Fruit fly (Drosophila melanogaster) whole organism, prepupa: Measurements from ENCODE around the gene Ptpa.

Source experiments
- Blimp-1 ChIP-seq: fragments of 200-800 bp; sonication (Bioruptor generic); optimal IDR thresholded peaks from 3 replicates; lab custom pipeline; 2017; ENCODE audit warnings: missing biosample characterization, missing genetic modification characterization, mild to moderate bottlenecking, moderate library complexity, missing genetic modification reagents
- CG11294 ChIP-seq: fragments of 200-800 bp; sonication (Bioruptor generic); IDR thresholded peaks from 2 replicates; pipeline ENCODE4 v1.3.6; 2022; ENCODE audit warnings: missing biosample characterization, missing genetic modification characterization
- CG11762 ChIP-seq: fragments of 200-800 bp; sonication (Bioruptor generic); optimal IDR thresholded peaks from 3 replicates; lab custom pipeline; 2016; ENCODE audit warnings: missing biosample characterization, missing genetic modification characterization; ENCODE audit not compliant: insufficient read depth
- CG15336 ChIP-seq: fragments of 200-800 bp; sonication (Bioruptor generic); IDR thresholded peaks from 2 replicates; pipeline ENCODE4 v1.3.6; 2022; ENCODE audit warnings: missing biosample characterization, missing genetic modification characterization
- CG1621 ChIP-seq: fragments of 200-800 bp; sonication (Bioruptor generic); optimal IDR thresholded peaks from 3 replicates; lab custom pipeline; 2018; ENCODE audit warnings: missing biosample characterization, mild to moderate bottlenecking, missing genetic modification characterization
- CG3032 ChIP-seq: fragments of 200-800 bp; optimal IDR thresholded peaks from 2 replicates; lab custom pipeline; 2019; ENCODE audit warnings: missing biosample characterization, mild to moderate bottlenecking, missing genetic modification characterization, moderate library complexity
- CG31627 ChIP-seq: fragments of 200-800 bp; sonication (Bioruptor generic); optimal IDR thresholded peaks from 3 replicates; lab custom pipeline; 2016; ENCODE audit warnings: missing biosample characterization, missing genetic modification characterization
- CG3919 ChIP-seq: fragments of 200-800 bp; sonication (Bioruptor generic); optimal IDR thresholded peaks from 3 replicates; lab custom pipeline; 2016; ENCODE audit warnings: missing biosample characterization, missing genetic modification characterization
- CG6163 ChIP-seq: fragments of 200-800 bp; sonication (Bioruptor generic); IDR thresholded peaks from 3 replicates; pipeline ENCODE4 v1.3.6; 2022; ENCODE audit warnings: missing biosample characterization, missing genetic modification characterization
- CG6276 ChIP-seq: fragments of 200-800 bp; sonication (Bioruptor generic); optimal IDR thresholded peaks from 2 replicates; lab custom pipeline; 2017; ENCODE audit warnings: missing biosample characterization, mild to moderate bottlenecking, missing genetic modification characterization
- CG6792 ChIP-seq: fragments of 200-800 bp; sonication (Bioruptor generic); optimal IDR thresholded peaks from 3 replicates; lab custom pipeline; 2016; ENCODE audit warnings: missing biosample characterization, missing genetic modification characterization
- CG6808 ChIP-seq: fragments of 200-800 bp; sonication (Bioruptor generic); optimal IDR thresholded peaks from 3 replicates; lab custom pipeline; 2017; ENCODE audit warnings: missing biosample characterization, missing genetic modification characterization, mild to moderate bottlenecking, moderate library complexity, missing genetic modification reagents
- CG6854 ChIP-seq: fragments of 200-800 bp; sonication (Bioruptor generic); optimal IDR thresholded peaks from 2 replicates; lab custom pipeline; 2017; ENCODE audit warnings: missing biosample characterization, mild to moderate bottlenecking, missing genetic modification characterization
- CG7368 ChIP-seq: fragments of 200-800 bp; sonication (Bioruptor generic); optimal IDR thresholded peaks from 3 replicates; lab custom pipeline; 2016; ENCODE audit warnings: missing biosample characterization, missing genetic modification characterization
- CG8119 ChIP-seq: fragments of 200-800 bp; sonication (Bioruptor generic); IDR thresholded peaks from 3 replicates; pipeline ENCODE4 v1.3.6; 2022; ENCODE audit warnings: missing biosample characterization, missing genetic modification characterization
- CG8319 ChIP-seq: fragments of 200-800 bp; sonication (Bioruptor generic); optimal IDR thresholded peaks from 3 replicates; lab custom pipeline; 2016; ENCODE audit warnings: missing biosample characterization, missing genetic modification characterization
- CG8632 ChIP-seq: fragments of 200-800 bp; sonication (Bioruptor generic); optimal IDR thresholded peaks from 3 replicates; lab custom pipeline; 2016; ENCODE audit warnings: missing biosample characterization, missing genetic modification characterization
- Eip75B ChIP-seq: fragments of 200-800 bp; sonication (Bioruptor generic); optimal IDR thresholded peaks from 3 replicates; lab custom pipeline; 2016; ENCODE audit warnings: missing biosample characterization, missing genetic modification characterization
- Eip78C ChIP-seq: fragments of 200-800 bp; sonication (Bioruptor generic); peaks from one replicate; lab custom pipeline; 2016; ENCODE audit warnings: missing biosample characterization, missing genetic modification characterization
- Ets21C ChIP-seq: fragments of 200-800 bp; sonication (Bioruptor generic); optimal IDR thresholded peaks from 3 replicates; lab custom pipeline; 2016; ENCODE audit warnings: missing biosample characterization, missing genetic modification characterization
- Ets96B ChIP-seq: fragments of 200-800 bp; optimal IDR thresholded peaks from 2 replicates; lab custom pipeline; 2019; ENCODE audit warnings: missing biosample characterization, mild to moderate bottlenecking, missing genetic modification characterization, moderate library complexity
- Gug ChIP-seq: fragments of 200-800 bp; sonication (Bioruptor generic); IDR thresholded peaks from 2 replicates; pipeline ENCODE4 v1.3.6; 2022; ENCODE audit warnings: missing biosample characterization, missing genetic modification characterization
- Hr38 ChIP-seq: sonication (Bioruptor generic); optimal IDR thresholded peaks from 2 replicates; lab custom pipeline; 2016; ENCODE audit warnings: missing biosample characterization, missing genetic modification characterization
- Hr4 ChIP-seq: fragments of 200-800 bp; sonication (Bioruptor generic); optimal IDR thresholded peaks from 3 replicates; lab custom pipeline; 2016; ENCODE audit warnings: missing biosample characterization, missing genetic modification characterization
- Lpt ChIP-seq: fragments of 200-800 bp; sonication (Bioruptor generic); optimal IDR thresholded peaks from 3 replicates; lab custom pipeline; 2016; ENCODE audit warnings: missing biosample characterization, missing genetic modification characterization
- Met ChIP-seq: fragments of 200-800 bp; sonication (Bioruptor generic); optimal IDR thresholded peaks from 3 replicates; lab custom pipeline; 2016; ENCODE audit warnings: missing biosample characterization, missing genetic modification characterization
- Smox ChIP-seq: fragments of 200-800 bp; sonication (Bioruptor generic); optimal IDR thresholded peaks from 3 replicates; lab custom pipeline; 2016; ENCODE audit warnings: missing biosample characterization, missing genetic modification characterization
- Sox102F ChIP-seq: fragments of 200-800 bp; sonication (Bioruptor generic); optimal IDR thresholded peaks from 2 replicates; lab custom pipeline; 2016; ENCODE audit warnings: missing biosample characterization, mild to moderate bottlenecking, missing genetic modification characterization
- Sox14 ChIP-seq: fragments of 200-800 bp; sonication (Bioruptor generic); optimal IDR thresholded peaks from 3 replicates; lab custom pipeline; 2016; ENCODE audit warnings: missing biosample characterization, missing genetic modification characterization
- achi ChIP-seq: fragments of 200-800 bp; sonication (Bioruptor generic); optimal IDR thresholded peaks from 3 replicates; lab custom pipeline; 2016; ENCODE audit warnings: missing biosample characterization, missing genetic modification characterization
- cyc ChIP-seq: fragments of 200-800 bp; sonication (Bioruptor generic); optimal IDR thresholded peaks from 3 replicates; lab custom pipeline; 2016; ENCODE audit warnings: missing biosample characterization, missing genetic modification characterization
- dac ChIP-seq: fragments of 200-800 bp; sonication (Bioruptor generic); optimal IDR thresholded peaks from 2 replicates; lab custom pipeline; 2017; ENCODE audit warnings: missing biosample characterization, mild to moderate bottlenecking, missing genetic modification characterization
- eg ChIP-seq: fragments of 200-800 bp; sonication (Bioruptor generic); IDR thresholded peaks from 3 replicates; pipeline ENCODE4 v1.3.6; 2022; ENCODE audit warnings: missing biosample characterization, missing genetic modification characterization
- fd59A ChIP-seq: fragments of 200-800 bp; sonication (Bioruptor generic); optimal IDR thresholded peaks from 2 replicates; lab custom pipeline; 2017; ENCODE audit warnings: missing biosample characterization, mild to moderate bottlenecking, missing genetic modification characterization, missing genetic modification reagents
- fd85E ChIP-seq: fragments of 200-800 bp; sonication (Bioruptor generic); optimal IDR thresholded peaks from 3 replicates; lab custom pipeline; 2016; ENCODE audit warnings: missing biosample characterization, missing genetic modification characterization
- fkh ChIP-seq: fragments of 200-800 bp; sonication (Bioruptor generic); optimal IDR thresholded peaks from 3 replicates; lab custom pipeline; 2017; ENCODE audit warnings: missing biosample characterization, mild to moderate bottlenecking, missing genetic modification characterization, moderate library complexity
- lz ChIP-seq: fragments of 200-800 bp; sonication (Bioruptor generic); optimal IDR thresholded peaks from 3 replicates; lab custom pipeline; 2016; ENCODE audit warnings: missing biosample characterization, missing genetic modification characterization
- net ChIP-seq: fragments of 200-800 bp; sonication (Bioruptor generic); optimal IDR thresholded peaks from 3 replicates; lab custom pipeline; 2016; ENCODE audit warnings: missing biosample characterization, missing genetic modification characterization
- pdm3 ChIP-seq: fragments of 200-800 bp; sonication (Bioruptor generic); optimal IDR thresholded peaks from 3 replicates; lab custom pipeline; 2016; ENCODE audit warnings: missing biosample characterization, missing genetic modification characterization
- salr ChIP-seq, 2 experiments: fragments of 200-800 bp; sonication (Bioruptor generic); optimal IDR thresholded peaks; 3 replicates each; lab custom pipeline; 2016 to 2018; ENCODE audit warnings: missing biosample characterization in 2 of 2, missing genetic modification characterization in 2 of 2, mild to moderate bottlenecking in 1 of 2
- spab ChIP-seq: fragments of 200-800 bp; sonication (Bioruptor generic); optimal IDR thresholded peaks from 2 replicates; lab custom pipeline; 2017; ENCODE audit warnings: missing biosample characterization, mild to moderate bottlenecking, missing genetic modification characterization, missing genetic modification reagents
- ss ChIP-seq, 2 experiments: fragments of 200-800 bp; sonication (Bioruptor generic); optimal IDR thresholded peaks; 2 replicates in 1 of 2; 3 replicates in 1 of 2; lab custom pipeline; 2017 to 2018; ENCODE audit warnings: mild to moderate bottlenecking in 2 of 2, missing biosample characterization in 2 of 2, missing genetic modification characterization in 2 of 2, moderate library complexity in 1 of 2
- svp ChIP-seq: fragments of 200-800 bp; sonication (Bioruptor generic); peaks from one replicate; lab custom pipeline; 2016; ENCODE audit warnings: missing biosample characterization, missing genetic modification characterization
- topi ChIP-seq: fragments of 200-800 bp; sonication (Bioruptor generic); optimal IDR thresholded peaks from 3 replicates; lab custom pipeline; 2016; ENCODE audit warnings: missing biosample characterization, missing genetic modification characterization
- vri ChIP-seq: fragments of 200-800 bp; sonication (Bioruptor generic); optimal IDR thresholded peaks from 3 replicates; lab custom pipeline; 2016; ENCODE audit warnings: missing biosample characterization, mild to moderate bottlenecking, missing genetic modification characterization

Ptpa gene

DNA sequence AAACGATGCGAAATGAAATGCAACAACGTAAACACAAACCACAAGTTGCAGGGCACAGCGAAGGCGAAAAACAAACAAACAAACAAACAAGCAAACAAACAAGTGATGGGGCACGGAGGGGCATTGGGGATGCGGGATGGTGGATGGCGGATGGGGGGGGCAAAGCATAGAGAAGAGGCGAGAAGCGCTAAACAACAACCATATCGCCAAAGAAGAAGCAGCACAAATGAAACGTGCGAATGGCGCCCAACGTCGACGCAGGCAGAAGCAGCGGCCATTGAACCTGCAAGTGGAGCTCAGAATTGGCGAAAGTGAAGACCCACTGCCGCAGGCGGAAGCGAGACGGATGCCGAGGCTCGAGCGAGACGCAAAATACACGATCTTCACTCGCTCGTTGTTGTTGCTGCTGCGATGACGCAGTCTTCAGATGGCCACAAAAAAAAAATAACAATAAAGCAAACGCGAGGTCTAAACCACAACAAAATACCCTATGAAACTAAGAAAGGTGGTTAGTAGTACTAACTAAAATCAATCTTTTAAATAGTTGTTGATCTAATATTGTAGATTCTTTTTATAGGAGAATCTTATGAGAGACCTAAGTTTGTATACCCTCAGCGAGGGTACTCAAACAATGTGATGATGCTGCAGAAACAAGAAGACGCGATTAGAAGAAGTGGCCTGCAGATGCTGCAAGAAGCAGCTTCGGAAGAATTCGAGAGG lies 30.9 kb upstream of the Ptpa start (continued):
- TF ChIP-seq CG11762 (GFP tag; lab: Kevin White, UChicago) (peak; percentile 61), Hr4 (GFP tag; lab: Kevin White, UChicago) (peak; percentile 72), Met (peak; percentile 93), Ets21C (GFP tag; lab: Kevin White, UChicago) (peak; percentile 80), CG3032 (tag; lab: Kevin White, UChicago) (peak; percentile 73), CG8632 (GFP tag; lab: Kevin White, UChicago) (peak; percentile 69), ss (GFP tag; optimal IDR thresholded peaks at IDR 0.05; lab: Kevin White, UChicago) (peak in 1 of 2 experiments; percentile 23), Lpt (GFP tag; lab: Kevin White, UChicago) (peak; percentile 80), spab (peak; percentile 69), CG31627 (GFP tag; lab: Kevin White, UChicago) (peak; percentile 91), CG6276 (peak; percentile 50), net (peak; percentile 75), vri (GFP tag; lab: Kevin White, UChicago) (peak; percentile 89), CG3919 (peak; percentile 88), fd85E (GFP tag; lab: Kevin White, UChicago) (peak; percentile 60), CG15336 (GFP tag; lab: Robert Waterston, UW) (peak; percentile 81), CG7368 (GFP tag; lab: Kevin White, UChicago) (peak; percentile 63), CG6792 (GFP tag; lab: Kevin White, UChicago) (peak; percentile 78), CG11294 (GFP tag; lab: Robert Waterston, UW) (peak; percentile 41; the same call in 1 of the 2 replicates), Sox14 (GFP tag; lab: Kevin White, UChicago) (peak; percentile 92), achi (GFP tag; lab: Kevin White, UChicago) (peak; percentile 78)

- TF ChIP-seq svp (GFP tag; lab: Kevin White, UChicago) (peak; percentile 74), salr (GFP tag; optimal IDR thresholded peaks at IDR 0.05; lab: Kevin White, UChicago) (no peak), CG6854 (no peak), CG8119 (GFP tag; lab: Robert Waterston, UW) (no peak), Smox (GFP tag; lab: Kevin White, UChicago) (no peak)
Measured at dm6 chr2L:3346483-3346839, 30.3 kb upstream of the Ptpa start.

DNA sequence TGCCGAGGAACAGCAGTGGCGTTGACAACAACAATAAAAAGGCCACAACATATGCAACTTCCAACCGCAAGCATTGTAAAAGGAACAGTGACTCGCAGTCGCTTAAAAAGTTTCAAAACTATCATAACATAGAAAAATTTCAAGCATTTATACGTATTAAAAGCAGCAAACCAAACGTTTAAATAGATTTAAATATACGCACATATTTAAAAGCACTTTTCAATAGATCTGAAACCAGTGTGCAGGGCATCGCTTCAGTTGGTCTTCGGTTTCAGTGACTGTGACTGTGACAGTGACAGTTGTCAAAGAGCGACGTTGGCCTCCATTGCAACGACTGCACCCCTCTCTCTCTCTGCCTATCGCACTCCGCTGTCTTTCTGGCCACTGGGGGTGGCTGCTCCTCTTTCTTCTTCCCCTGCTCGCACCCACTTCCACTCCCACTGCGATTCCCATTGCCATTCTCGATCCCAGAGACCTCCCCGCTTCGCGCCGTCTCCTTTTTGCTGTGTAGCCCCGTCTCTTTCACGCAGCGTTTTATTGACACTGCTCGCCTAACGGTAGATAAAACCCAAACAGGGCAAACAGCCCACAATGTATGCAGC lies 28.6 kb upstream of the Ptpa start:
- TF ChIP-seq pdm3 (GFP tag; lab: Kevin White, UChicago): peak; percentile 97
- peak; percentile 96 for TF ChIP-seq CG11294 (GFP tag; lab: Robert Waterston, UW)
- peak; percentile 97 for TF ChIP-seq Gug (GFP tag; lab: Robert Waterston, UW)
- TF ChIP-seq CG6792 (GFP tag; lab: Kevin White, UChicago): peak; percentile 95
- TF ChIP-seq Ets96B (tag; lab: Kevin White, UChicago): peak; percentile 93
- peak; percentile 98 for TF ChIP-seq Eip78C (GFP tag; lab: Kevin White, UChicago)
- TF ChIP-seq CG6276: peak; percentile 86
- TF ChIP-seq CG6854: peak; percentile 77
- peak; percentile 69 for TF ChIP-seq Blimp-1 (GFP tag; lab: Kevin White, UChicago)
- TF ChIP-seq CG7368 (GFP tag; lab: Kevin White, UChicago): peak; percentile 89
- TF ChIP-seq CG8319 (GFP tag; lab: Kevin White, UChicago): peak; percentile 93
- peak; percentile 97 for TF ChIP-seq svp (GFP tag; lab: Kevin White, UChicago)
- TF ChIP-seq Eip75B (GFP tag; lab: Kevin White, UChicago): peak; percentile 92
- TF ChIP-seq eg (GFP tag; lab: Robert Waterston, UW): peak; percentile 99
- peak; percentile 95 for TF ChIP-seq achi (GFP tag; lab: Kevin White, UChicago)
- peak; percentile 46 for TF ChIP-seq Hr38 (GFP tag; lab: Kevin White, UChicago)
- TF ChIP-seq Sox14 (GFP tag; lab: Kevin White, UChicago): peak; percentile 96
- TF ChIP-seq CG1621 (tag; lab: Kevin White, UChicago): peak; percentile 93
- TF ChIP-seq cyc (GFP tag; lab: Kevin White, UChicago): peak; percentile 80
- TF ChIP-seq lz (GFP tag; lab: Kevin White, UChicago): peak; percentile 91
- peak; percentile 83 to 91 for TF ChIP-seq ss (GFP tag; optimal IDR thresholded peaks at IDR 0.05; lab: Kevin White, UChicago)
- peak; percentile 90 for TF ChIP-seq dac
- peak; percentile 88 for TF ChIP-seq CG6808 (GFP tag; lab: Kevin White, UChicago)
- TF ChIP-seq CG6163 (GFP tag; lab: Robert Waterston, UW): peak; percentile 98
- peak; percentile 89 for TF ChIP-seq fd59A (GFP tag; lab: Kevin White, UChicago)
- peak; percentile 76 for TF ChIP-seq fd85E (GFP tag; lab: Kevin White, UChicago)
- peak; percentile 93 for TF ChIP-seq CG3919
- peak; percentile 90 for TF ChIP-seq topi (GFP tag; lab: Kevin White, UChicago)
- peak; percentile 37 for TF ChIP-seq fkh
- peak; percentile 95 for TF ChIP-seq Sox102F (GFP tag; lab: Kevin White, UChicago)
